Worm (Caenorhabditis elegans): ENCODE data around the gene F19B10.6.

The F19B10.6 gene

ce11 chrII:3663796-3664195 is at the start of gene F19B10.6:
F19B10.6 (minus strand) TSS chrII:3663896.
- TF ChIP-seq R02D3.7 (tag; optimal IDR thresholded peaks at IDR 0.05) (no peak), ztf-11 (tag; optimal IDR thresholded peaks at IDR 0.05) (no peak), alr-1 (tag; optimal IDR thresholded peaks at IDR 0.05) (no peak), blmp-1 (tag; optimal IDR thresholded peaks at IDR 0.05; ENCODE audit: insufficient read depth) (no peak), ztf-4 (tag; optimal IDR thresholded peaks at IDR 0.05) (no peak), Y55F3AM.14 (GFP tag; optimal IDR thresholded peaks at IDR 0.05) (no peak), lsy-2 (tag; optimal IDR thresholded peaks at IDR 0.05) (no peak)

- TF ChIP-seq skn-1 (tag; optimal IDR thresholded peaks at IDR 0.05) (no peak), egl-27 (tag; optimal IDR thresholded peaks at IDR 0.05) (no peak), ztf-11 (tag; optimal IDR thresholded peaks at IDR 0.05) (no peak), unc-55 (GFP tag; optimal IDR thresholded peaks at IDR 0.05) (no peak), ztf-4 (tag; optimal IDR thresholded peaks at IDR 0.05) (no peak), fos-1 (tag; optimal IDR thresholded peaks at IDR 0.05) (no peak), sma-9 (GFP tag; optimal IDR thresholded peaks at IDR 0.05) (no peak), sma-9 (tag; optimal IDR thresholded peaks at IDR 0.05) (no peak), ZK546.5 (tag; optimal IDR thresholded peaks at IDR 0.05) (no peak), dmd-4 (tag; optimal IDR thresholded peaks at IDR 0.05) (no peak), gmeb-1 (tag; optimal IDR thresholded peaks at IDR 0.05) (no peak), alr-1 (tag; optimal IDR thresholded peaks at IDR 0.05) (no peak), zag-1 (tag; optimal IDR thresholded peaks at IDR 0.05) (no peak), nhr-10 (tag; optimal IDR thresholded peaks at IDR 0.05) (no peak), Y55F3AM.14 (GFP tag; optimal IDR thresholded peaks at IDR 0.05) (no peak), lin-13 (GFP tag; optimal IDR thresholded peaks at IDR 0.05) (no peak), lin-11 (tag; optimal IDR thresholded peaks at IDR 0.05) (no peak), F13H6.1 (tag; optimal IDR thresholded peaks at IDR 0.05) (no peak), lsy-2 (tag; optimal IDR thresholded peaks at IDR 0.05) (no peak), peb-1 (tag; optimal IDR thresholded peaks at IDR 0.05) (no peak)
Observed at ce11 chrII:3711047-3711446, 47.4 kb upstream of the F19B10.6 start, which contains the start of gene fbxc-53. fbxc-53 (plus strand) TSS chrII:3711291.

- TF ChIP-seq lin-11 (tag; optimal IDR thresholded peaks at IDR 0.05) (no peak), Y55F3AM.14 (GFP tag; optimal IDR thresholded peaks at IDR 0.05) (no peak), fos-1 (tag; optimal IDR thresholded peaks at IDR 0.05) (no peak), aly-2 (tag; optimal IDR thresholded peaks at IDR 0.05) (no peak)
Observed at ce11 chrII:3709255-3709654, 45.6 kb upstream of the F19B10.6 start, which contains the start of gene srx-110. srx-110 (plus strand) TSS chrII:3709555.

ce11 chrII:3705320-3705719 is 41.6 kb upstream of the F19B10.6 start, which contains the start of gene srx-108:
srx-108 (plus strand) TSS chrII:3705620.
- no peak for TF ChIP-seq unc-55 (GFP tag; optimal IDR thresholded peaks at IDR 0.05)
- TF ChIP-seq nhr-6 (tag; optimal IDR thresholded peaks at IDR 0.05): no peak
- no peak for TF ChIP-seq snpc-4 (tag; optimal IDR thresholded peaks at IDR 0.05)
- no peak for TF ChIP-seq lsy-2 (tag; optimal IDR thresholded peaks at IDR 0.05)
- TF ChIP-seq ceh-16 (tag; optimal IDR thresholded peaks at IDR 0.05): no peak
- no peak for TF ChIP-seq nhr-25 (tag; optimal IDR thresholded peaks at IDR 0.05)
- TF ChIP-seq mdl-1 (tag; optimal IDR thresholded peaks at IDR 0.05): no peak
- TF ChIP-seq aly-2 (tag; optimal IDR thresholded peaks at IDR 0.05): no peak
- TF ChIP-seq ztf-1 (GFP tag; conservative IDR thresholded peaks at IDR 0.05): no peak
- no peak for TF ChIP-seq nhr-12 (tag; optimal IDR thresholded peaks at IDR 0.05)
- no peak for TF ChIP-seq lin-11 (tag; optimal IDR thresholded peaks at IDR 0.05)
- TF ChIP-seq nhr-23 (tag; optimal IDR thresholded peaks at IDR 0.05): no peak
- no peak for TF ChIP-seq sma-3 (GFP tag; optimal IDR thresholded peaks at IDR 0.05)
- TF ChIP-seq nhr-237 (tag; optimal IDR thresholded peaks at IDR 0.05): no peak
- no peak for TF ChIP-seq peb-1 (tag; optimal IDR thresholded peaks at IDR 0.05)
- no peak for TF ChIP-seq lin-39 (tag; optimal IDR thresholded peaks at IDR 0.05)
- no peak for TF ChIP-seq nhr-21 (tag; optimal IDR thresholded peaks at IDR 0.05)
- no peak for TF ChIP-seq nhr-10 (tag; optimal IDR thresholded peaks at IDR 0.05)

ce11 chrII:3701305-3701704 is 37.6 kb upstream of the F19B10.6 start, which contains the start of gene srx-105:
srx-105 (minus strand) TSS chrII:3701405.
- TF ChIP-seq alr-1 (tag; optimal IDR thresholded peaks at IDR 0.05): no peak
- TF ChIP-seq nhr-6 (tag; optimal IDR thresholded peaks at IDR 0.05): no peak
- TF ChIP-seq nhr-129 (tag; optimal IDR thresholded peaks at IDR 0.05): no peak
- TF ChIP-seq blmp-1 (tag; optimal IDR thresholded peaks at IDR 0.05; ENCODE audit: insufficient read depth): no peak
